Worm (Caenorhabditis elegans) whole organism, late embryonic: ENCODE measurements around the gene F13D12.10.

ENCODE experiments used
- elt-2 ChIP-seq: sonication (generic microtip); optimal IDR thresholded peaks from 2 replicates; lab custom pipeline; 2016; ENCODE audit warnings: missing genetic modification reagents, missing genetic modification characterization, missing compliant biosample characterization
- hlh-13 ChIP-seq: fragments of 200-800 bp; sonication (Bioruptor generic); optimal IDR thresholded peaks from 2 replicates; lab custom pipeline; 2018; ENCODE audit warnings: mild to moderate bottlenecking, missing genetic modification characterization, missing compliant biosample characterization
- hlh-30 ChIP-seq: sonication (generic microtip); optimal IDR thresholded peaks from 2 replicates; lab custom pipeline; 2017; ENCODE audit warnings: antibody characterized with exemption, missing genetic modification characterization, missing compliant biosample characterization; ENCODE audit not compliant: insufficient read depth
- nhr-232 ChIP-seq: sonication (generic microtip); optimal IDR thresholded peaks from 2 replicates; lab custom pipeline; 2016; ENCODE audit warnings: missing genetic modification characterization, missing compliant biosample characterization
- rnt-1 ChIP-seq: sonication (generic microtip); optimal IDR thresholded peaks from 2 replicates; lab custom pipeline; 2016; ENCODE audit warnings: missing genetic modification characterization, missing compliant biosample characterization
- ttx-3 ChIP-seq: sonication (generic microtip); optimal IDR thresholded peaks from 2 replicates; lab custom pipeline; 2016; ENCODE audit warnings: missing genetic modification reagents, missing genetic modification characterization, missing compliant biosample characterization

DNA sequence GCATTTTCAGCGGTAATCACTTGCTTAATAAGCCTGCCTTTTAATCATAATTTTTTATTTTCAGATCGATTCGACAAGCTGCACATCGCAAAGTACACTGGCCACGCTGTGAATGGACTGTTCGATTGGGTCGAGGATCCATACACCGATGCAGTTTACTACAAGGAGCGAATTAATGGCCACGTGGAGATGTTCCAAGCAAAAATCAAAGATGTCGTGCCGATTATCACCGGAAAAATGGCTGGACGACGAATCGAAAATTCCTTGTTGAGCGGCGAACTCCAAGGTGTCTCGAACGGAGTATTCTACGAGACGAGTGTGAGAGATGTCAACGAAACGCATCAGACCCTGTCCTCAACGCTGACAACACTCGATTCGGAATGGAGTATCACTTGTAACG, 13.8 kb downstream of the F13D12.10 start:
- TF ChIP-seq ttx-3 (tag; lab: Kevin White, UChicago) (no peak), hlh-30 (tag; lab: Kevin White, UChicago) (no peak), hlh-13 (GFP tag; lab: Kevin White, UChicago) (no peak), elt-2 (tag; lab: Kevin White, UChicago) (no peak), nhr-232 (tag; lab: Kevin White, UChicago) (no peak), rnt-1 (tag; lab: Kevin White, UChicago) (no peak)
